Worm (Caenorhabditis elegans): ENCODE measurements around the gene fbxa-194.

ce11 chrV:19752879-19753278 lies 25.6 kb downstream of the fbxa-194 start:
- TF ChIP-seq T22C8.4 (GFP tag; IDR thresholded peaks at IDR 0.05) (no peak), med-1 (GFP tag; optimal IDR thresholded peaks at IDR 0.05; ENCODE audit: insufficient read depth) (no peak)

Data from whole organism, midembryonic.